Worm (Caenorhabditis elegans): Measurements from ENCODE around the gene C25H3.17.
A peak's percentile ranks its signal among the peaks of the same experiment; 100 is the strongest.

C25H3.17 gene

ce11 chrII:5619298-5619697, 50.2 kb downstream of the C25H3.17 start, which contains the start of gene dhs-6:
dhs-6 (minus strand) TSS chrII:5619319.
- TF ChIP-seq hlh-30 (tag; optimal IDR thresholded peaks at IDR 0.05; ENCODE audit: insufficient read depth) (peak; percentile 15), egl-27 (tag; optimal IDR thresholded peaks at IDR 0.05) (no peak), lir-3 (tag; optimal IDR thresholded peaks at IDR 0.05) (no peak), dve-1 (tag; optimal IDR thresholded peaks at IDR 0.05; ENCODE audit: insufficient read depth) (peak; percentile 47), ceh-32 (tag; optimal IDR thresholded peaks at IDR 0.05; ENCODE audit: poor library complexity) (no peak), F37D6.2 (tag; optimal IDR thresholded peaks at IDR 0.05) (no peak), egl-43 (GFP tag; IDR thresholded peaks at IDR 0.05) (no peak), lin-1 (GFP tag; IDR thresholded peaks at IDR 0.05) (no peak), gei-8 (GFP tag; optimal IDR thresholded peaks at IDR 0.05) (no peak), mep-1 (tag; optimal IDR thresholded peaks at IDR 0.05) (peak; percentile 49), daf-8 (GFP tag; IDR thresholded peaks at IDR 0.05) (no peak), T20F7.1 (GFP tag; optimal IDR thresholded peaks at IDR 0.05) (peak; percentile 54), set-16 (GFP tag; IDR thresholded peaks at IDR 0.05) (no peak), nhr-28 (tag; optimal IDR thresholded peaks at IDR 0.05) (peak; percentile 41), hmg-1.1 (GFP tag; IDR thresholded peaks at IDR 0.05) (no peak), mdl-1 (tag; optimal IDR thresholded peaks at IDR 0.05) (no peak), lin-38 (GFP tag; IDR thresholded peaks at IDR 0.05) (no peak), ceh-28 (tag; optimal IDR thresholded peaks at IDR 0.05) (no peak), ama-1 (optimal IDR thresholded peaks at IDR 0.05) (peak; percentile 5), F44E2.7 (GFP tag; IDR thresholded peaks at IDR 0.05) (no peak), dmd-8 (GFP tag; IDR thresholded peaks at IDR 0.05) (no peak), ceh-44 (GFP tag; IDR thresholded peaks at IDR 0.05) (no peak), lin-15B (tag; optimal IDR thresholded peaks at IDR 0.05) (no peak), zip-2 (tag; optimal IDR thresholded peaks at IDR 0.05) (no peak), nhr-102 (tag; optimal IDR thresholded peaks at IDR 0.05) (no peak), vab-7 (GFP tag; IDR thresholded peaks at IDR 0.05) (no peak), fos-1 (tag; optimal IDR thresholded peaks at IDR 0.05) (no peak), attf-4 (tag; optimal IDR thresholded peaks at IDR 0.05) (no peak), duxl-1 (tag; optimal IDR thresholded peaks at IDR 0.05; ENCODE audit: poor library complexity) (peak; percentile 50), lsy-2 (tag; optimal IDR thresholded peaks at IDR 0.05) (peak in 1 of 2 experiments; percentile 6), aha-1 (tag) (peak; percentile 37), F26F4.8 (GFP tag; conservative IDR thresholded peaks at IDR 0.05) (no peak), ZK546.5 (tag; optimal IDR thresholded peaks at IDR 0.05) (no peak), nhr-48 (tag; optimal IDR thresholded peaks at IDR 0.05) (no peak), daf-16 (GFP tag; optimal IDR thresholded peaks at IDR 0.05) (no peak), daf-16 (tag; optimal IDR thresholded peaks at IDR 0.05) (peak; percentile 65), dmd-9 (GFP tag; IDR thresholded peaks at IDR 0.05) (no peak), lin-13 (GFP tag; optimal IDR thresholded peaks at IDR 0.05) (no peak), nhr-6 (tag; optimal IDR thresholded peaks at IDR 0.05) (peak; percentile 28), D1046.2 (GFP tag; IDR thresholded peaks at IDR 0.05) (no peak), nhr-237 (tag; optimal IDR thresholded peaks at IDR 0.05) (no peak), fkh-10 (GFP tag; optimal IDR thresholded peaks at IDR 0.05) (no peak), Y105C5A.15 (GFP tag; IDR thresholded peaks at IDR 0.05) (no peak), aly-2 (tag; optimal IDR thresholded peaks at IDR 0.05) (no peak), spr-1 (tag; optimal IDR thresholded peaks at IDR 0.05) (peak; percentile 17), lim-7 (GFP tag; IDR thresholded peaks at IDR 0.05) (no peak)

Data from whole organism, L4 larva.